Fruit fly (Drosophila melanogaster) whole organism, embryonic: ENCODE data around the gene DCTN1-p150.

Experiments
- C15 ChIP-seq: fragments of 200-800 bp; sonication (Bioruptor generic); IDR thresholded peaks from 3 replicates; pipeline ENCODE4 v1.3.6; 2022; ENCODE audit warnings: missing biosample characterization, missing genetic modification characterization
- CG10979 ChIP-seq: fragments of 200-800 bp; sonication (Bioruptor generic); optimal IDR thresholded peaks from 2 replicates; lab custom pipeline; 2018; ENCODE audit warnings: missing biosample characterization, mild to moderate bottlenecking, missing genetic modification characterization, moderate library complexity
- CG11456 ChIP-seq: fragments of 200-800 bp; sonication (Bioruptor generic); IDR thresholded peaks from 3 replicates; pipeline ENCODE4 v1.3.6; 2022; ENCODE audit warnings: missing biosample characterization, missing genetic modification characterization
- CG12104 ChIP-seq: fragments of 200-800 bp; sonication (Bioruptor generic); optimal IDR thresholded peaks from 3 replicates; lab custom pipeline; 2016; ENCODE audit warnings: missing biosample characterization, missing genetic modification characterization
- CG12219 ChIP-seq: fragments of 200-800 bp; sonication (Bioruptor generic); optimal IDR thresholded peaks from 3 replicates; lab custom pipeline; 2018; ENCODE audit warnings: missing biosample characterization, mild to moderate bottlenecking, missing genetic modification characterization
- CG1233 ChIP-seq: fragments of 200-800 bp; sonication (Bioruptor generic); optimal IDR thresholded peaks from 4 replicates; lab custom pipeline; 2018; ENCODE audit warnings: missing biosample characterization, mild to moderate bottlenecking, missing genetic modification characterization
- CG12744 ChIP-seq: fragments of 200-800 bp; sonication (Bioruptor generic); optimal IDR thresholded peaks from 2 replicates; lab custom pipeline; 2016; ENCODE audit warnings: missing biosample characterization, missing genetic modification characterization
- CG15696 ChIP-seq: fragments of 200-800 bp; sonication (Bioruptor generic); optimal IDR thresholded peaks from 2 replicates; lab custom pipeline; 2019; ENCODE audit warnings: missing biosample characterization, mild to moderate bottlenecking, missing genetic modification characterization, moderate library complexity
- CG1647 ChIP-seq: fragments of 200-800 bp; sonication (Bioruptor generic); optimal IDR thresholded peaks from 3 replicates; lab custom pipeline; 2016; ENCODE audit warnings: missing biosample characterization, missing genetic modification characterization
- CG17359 ChIP-seq: fragments of 200-800 bp; sonication (Bioruptor generic); optimal IDR thresholded peaks from 3 replicates; lab custom pipeline; 2018; ENCODE audit warnings: missing biosample characterization, mild to moderate bottlenecking, missing genetic modification characterization, moderate library complexity
- CG2202 ChIP-seq: fragments of 200-800 bp; sonication (Bioruptor generic); optimal IDR thresholded peaks from 2 replicates; lab custom pipeline; 2018; ENCODE audit warnings: missing biosample characterization, mild to moderate bottlenecking, missing genetic modification characterization
- CG32532 ChIP-seq: fragments of 200-800 bp; sonication (Bioruptor generic); IDR thresholded peaks from 2 replicates; pipeline ENCODE4 v1.3.6; 2022; ENCODE audit warnings: missing biosample characterization, missing genetic modification characterization
- CG3838 ChIP-seq: fragments of 200-800 bp; sonication (Bioruptor generic); optimal IDR thresholded peaks from 3 replicates; lab custom pipeline; 2016; ENCODE audit warnings: missing biosample characterization, missing genetic modification characterization
- CG6683 ChIP-seq: fragments of 200-800 bp; sonication (Bioruptor generic); optimal IDR thresholded peaks from 2 replicates; lab custom pipeline; 2017; ENCODE audit warnings: missing biosample characterization, mild to moderate bottlenecking, missing genetic modification characterization, missing genetic modification reagents
- CG8290 ChIP-seq, 3 experiments: fragments of 200-800 bp; sonication (Bioruptor generic); optimal IDR thresholded peaks; 2 replicates each; lab custom pipeline; 2016 to 2019; ENCODE audit warnings: missing biosample characterization in 3 of 3, missing genetic modification characterization in 3 of 3, mild to moderate bottlenecking in 2 of 3, moderate library complexity in 1 of 3
- Dbx ChIP-seq: fragments of 200-800 bp; sonication (Bioruptor generic); IDR thresholded peaks from 3 replicates; pipeline ENCODE4 v1.3.6; 2022; ENCODE audit warnings: missing biosample characterization, missing genetic modification characterization
- Dref ChIP-seq: fragments of 200-800 bp; sonication (Bioruptor generic); IDR thresholded peaks from 2 replicates; pipeline ENCODE4 v1.3.6; 2022; ENCODE audit warnings: missing biosample characterization, missing genetic modification characterization
- Hey ChIP-seq: fragments of 200-800 bp; sonication (Bioruptor generic); optimal IDR thresholded peaks from 3 replicates; lab custom pipeline; 2018; ENCODE audit warnings: missing biosample characterization, mild to moderate bottlenecking, missing genetic modification characterization
- Hmr ChIP-seq: fragments of 200-800 bp; sonication (Bioruptor generic); optimal IDR thresholded peaks from 3 replicates; lab custom pipeline; 2017; ENCODE audit warnings: mild to moderate bottlenecking, missing biosample characterization, missing genetic modification reagents, missing genetic modification characterization
- MBD-R2 ChIP-seq: fragments of 200-800 bp; sonication (Bioruptor generic); IDR thresholded peaks from 2 replicates; pipeline ENCODE4 v1.3.6; 2022; ENCODE audit warnings: missing biosample characterization, missing genetic modification characterization
- Mad ChIP-seq: fragments of 200-800 bp; sonication (Bioruptor generic); optimal IDR thresholded peaks from 2 replicates; lab custom pipeline; 2016; ENCODE audit warnings: missing biosample characterization, missing genetic modification characterization
- Meics ChIP-seq: fragments of 200-800 bp; sonication (Bioruptor generic); optimal IDR thresholded peaks from 2 replicates; lab custom pipeline; 2017; ENCODE audit warnings: missing biosample characterization, mild to moderate bottlenecking, missing genetic modification characterization
- Mes4 ChIP-seq: fragments of 200-800 bp; sonication (Bioruptor generic); optimal IDR thresholded peaks from 2 replicates; lab custom pipeline; 2016; ENCODE audit warnings: missing biosample characterization, missing genetic modification characterization
- Mrtf ChIP-seq: fragments of 200-800 bp; sonication (Bioruptor generic); IDR thresholded peaks from 3 replicates; pipeline ENCODE4 v1.3.6; 2022; ENCODE audit warnings: missing biosample characterization, missing genetic modification characterization
- NFAT ChIP-seq: fragments of 200-800 bp; sonication (Bioruptor generic); IDR thresholded peaks from 2 replicates; pipeline ENCODE4 v1.3.6; 2022; ENCODE audit warnings: missing biosample characterization, missing genetic modification characterization
- Nf-YB ChIP-seq: fragments of 200-800 bp; sonication (Bioruptor generic); optimal IDR thresholded peaks from 3 replicates; lab custom pipeline; 2019; ENCODE audit warnings: missing biosample characterization, mild to moderate bottlenecking, missing genetic modification characterization, moderate library complexity
- NfI ChIP-seq: fragments of 200-800 bp; sonication (Bioruptor generic); optimal IDR thresholded peaks from 3 replicates; lab custom pipeline; 2018; ENCODE audit warnings: missing biosample characterization, mild to moderate bottlenecking, missing genetic modification characterization, moderate library complexity
- Ravus ChIP-seq: fragments of 200-800 bp; sonication (Bioruptor generic); IDR thresholded peaks from 2 replicates; pipeline ENCODE4 v1.3.6; 2022; ENCODE audit warnings: missing biosample characterization, missing genetic modification characterization
- Trl ChIP-seq, 3 experiments: fragments of >200 bp in 2 of 3; fragments of 200-800 bp in 1 of 3; sonication (Bioruptor generic) in 1 of 3; optimal IDR thresholded peaks; 2 replicates in 1 of 3; 3 replicates in 2 of 3; lab custom pipeline; 2016 to 2017; ENCODE audit warnings: missing biosample characterization in 1 of 3, missing genetic modification characterization in 1 of 3
- Xbp1 ChIP-seq: fragments of 200-800 bp; sonication (Bioruptor generic); optimal IDR thresholded peaks from 3 replicates; lab custom pipeline; 2016; ENCODE audit warnings: missing biosample characterization, mild to moderate bottlenecking, missing genetic modification characterization
- bab2 ChIP-seq: fragments of 200-800 bp; sonication (Bioruptor generic); optimal IDR thresholded peaks from 2 replicates; lab custom pipeline; 2016; ENCODE audit warnings: missing biosample characterization, missing genetic modification characterization
- bigmax ChIP-seq: fragments of 200-800 bp; sonication (Bioruptor generic); optimal IDR thresholded peaks from 2 replicates; lab custom pipeline; 2018; ENCODE audit warnings: missing biosample characterization, mild to moderate bottlenecking, missing genetic modification characterization
- caup ChIP-seq: fragments of 200-800 bp; sonication (Bioruptor generic); optimal IDR thresholded peaks from 3 replicates; lab custom pipeline; 2017; ENCODE audit warnings: missing biosample characterization, mild to moderate bottlenecking, missing genetic modification characterization, moderate library complexity; ENCODE audit not compliant: severe bottlenecking
- chm ChIP-seq: fragments of 200-800 bp; sonication (Bioruptor generic); IDR thresholded peaks from 2 replicates; pipeline ENCODE4 v1.3.6; 2022; ENCODE audit warnings: missing biosample characterization, missing genetic modification characterization
- crol ChIP-seq: fragments of 200-800 bp; sonication (Bioruptor generic); IDR thresholded peaks from 2 replicates; pipeline ENCODE4 v1.3.6; 2022; ENCODE audit warnings: missing biosample characterization, missing genetic modification characterization
- fd3F ChIP-seq: fragments of 200-800 bp; sonication (Bioruptor generic); optimal IDR thresholded peaks from 2 replicates; lab custom pipeline; 2018; ENCODE audit warnings: missing biosample characterization, mild to moderate bottlenecking, missing genetic modification characterization, moderate library complexity
- fd96Cb ChIP-seq: fragments of 200-800 bp; sonication (Bioruptor generic); optimal IDR thresholded peaks from 2 replicates; lab custom pipeline; 2018; ENCODE audit warnings: missing biosample characterization, mild to moderate bottlenecking, missing genetic modification characterization, moderate library complexity
- fru ChIP-seq: fragments of >200 bp; optimal IDR thresholded peaks from 2 replicates; lab custom pipeline; 2017
- jumu ChIP-seq: fragments of 200-800 bp; sonication (Bioruptor generic); optimal IDR thresholded peaks from 3 replicates; lab custom pipeline; 2016; ENCODE audit warnings: missing biosample characterization, missing genetic modification characterization
- ken ChIP-seq: fragments of 200-800 bp; sonication (Bioruptor generic); IDR thresholded peaks from 3 replicates; pipeline ENCODE4 v1.3.6; 2022; ENCODE audit warnings: missing biosample characterization, missing genetic modification characterization
- oc ChIP-seq: fragments of 200-800 bp; sonication (Bioruptor generic); optimal IDR thresholded peaks from 2 replicates; lab custom pipeline; 2018; ENCODE audit warnings: missing biosample characterization, mild to moderate bottlenecking, missing genetic modification characterization, moderate library complexity
- pb ChIP-seq: fragments of 200-800 bp; sonication (Bioruptor generic); optimal IDR thresholded peaks from 3 replicates; lab custom pipeline; 2016; ENCODE audit warnings: missing biosample characterization, missing genetic modification characterization
- peb ChIP-seq: fragments of 200-800 bp; sonication (Bioruptor generic); IDR thresholded peaks from 2 replicates; pipeline ENCODE4 v1.3.6; 2022; ENCODE audit warnings: missing biosample characterization, missing genetic modification characterization
- phol ChIP-seq: fragments of 200-800 bp; sonication (Bioruptor generic); optimal IDR thresholded peaks from 3 replicates; lab custom pipeline; 2018; ENCODE audit warnings: missing biosample characterization, mild to moderate bottlenecking, missing genetic modification characterization, moderate library complexity
- prd ChIP-seq, 3 experiments: fragments of >200 bp in 2 of 3; fragments of 200-800 bp in 1 of 3; sonication (Bioruptor generic) in 1 of 3; optimal IDR thresholded peaks in 2 of 3; IDR thresholded peaks in 1 of 3; 2 replicates in 2 of 3; 3 replicates in 1 of 3; pipeline versions ENCODE4 v1.3.6 to Lab custom; 2017 to 2022; ENCODE audit warnings: missing biosample characterization in 1 of 3, missing genetic modification characterization in 1 of 3
- stc ChIP-seq: fragments of 200-800 bp; sonication (Bioruptor generic); IDR thresholded peaks from 2 replicates; pipeline ENCODE4 v1.3.6; 2022; ENCODE audit warnings: missing biosample characterization, missing genetic modification characterization
- tin ChIP-seq: fragments of 200-800 bp; sonication (Bioruptor generic); optimal IDR thresholded peaks from 3 replicates; lab custom pipeline; 2016; ENCODE audit warnings: missing biosample characterization, missing genetic modification characterization
- usp ChIP-seq: fragments of >200 bp; optimal IDR thresholded peaks from 2 replicates; lab custom pipeline; 2017; ENCODE audit warnings: missing biosample characterization, missing genetic modification characterization
- wor ChIP-seq: fragments of 200-800 bp; sonication (Bioruptor generic); IDR thresholded peaks from 2 replicates; pipeline ENCODE4 v1.3.6; 2022; ENCODE audit warnings: missing biosample characterization, missing genetic modification characterization

Gene DCTN1-p150

DNA sequence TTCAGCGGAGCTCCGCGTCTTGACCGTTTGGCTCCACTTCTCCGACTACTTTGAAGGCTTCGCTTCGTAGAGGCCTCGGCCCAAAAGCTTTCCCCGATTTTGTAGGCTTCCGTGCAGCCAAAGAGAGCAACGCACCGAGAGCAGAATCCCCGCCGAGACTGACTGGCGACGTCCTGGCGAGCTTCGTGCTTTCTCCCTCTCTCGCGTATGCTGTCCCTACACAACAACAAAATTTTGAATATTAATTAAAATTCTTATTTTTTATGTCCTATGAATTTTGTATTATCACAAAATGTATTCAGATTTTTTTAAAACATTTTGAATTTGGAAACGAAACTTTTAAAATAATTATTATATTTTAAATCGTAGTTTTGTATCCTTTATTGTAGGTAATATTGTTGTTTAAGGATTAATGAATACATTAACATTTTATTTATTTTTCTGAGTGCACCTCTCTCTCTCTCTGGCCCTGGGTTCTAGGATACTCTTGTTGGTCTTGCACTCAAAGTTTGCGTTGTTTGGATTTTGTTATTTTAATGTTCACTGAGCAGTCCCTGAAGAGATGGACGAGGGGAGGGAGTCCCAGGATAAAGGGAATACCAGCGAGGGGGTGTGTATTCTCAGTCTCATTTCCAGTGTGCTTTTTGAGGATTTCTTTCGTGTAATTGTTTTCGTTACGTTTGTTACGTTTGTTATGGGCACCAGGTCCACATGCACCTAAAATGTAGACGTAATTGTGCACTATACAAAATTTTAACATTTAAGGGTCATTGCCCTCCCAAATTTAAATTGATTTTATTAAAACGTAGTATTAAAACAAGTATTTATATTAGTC lies 25.8 kb upstream of the DCTN1-p150 start, which contains the start of gene dysc (continued):
- TF ChIP-seq MBD-R2 (GFP tag; lab: Robert Waterston, UW) (no peak), Meics (GFP tag; lab: Kevin White, UChicago) (peak; percentile 54), Ravus (GFP tag; lab: Robert Waterston, UW) (no peak), CG3838 (GFP tag; lab: Kevin White, UChicago) (no peak), CG1647 (GFP tag; lab: Kevin White, UChicago) (no peak), ken (no peak), NFAT (GFP tag; lab: Robert Waterston, UW) (no peak), peb (GFP tag; lab: Robert Waterston, UW) (no peak), jumu (GFP tag; lab: Kevin White, UChicago) (no peak), CG15696 (no peak), Trl (optimal IDR thresholded peaks at IDR 0.05; lab: Kevin White, UChicago) (peak; percentile 5 to 57), Trl (GFP tag; optimal IDR thresholded peaks at IDR 0.05; lab: Kevin White, UChicago) (no peak), CG12744 (GFP tag; lab: Kevin White, UChicago) (no peak), CG12219 (GFP tag; lab: Kevin White, UChicago) (no peak), stc (GFP tag; lab: Robert Waterston, UW) (no peak), wor (GFP tag; lab: Robert Waterston, UW) (no peak), CG2202 (tag; lab: Kevin White, UChicago) (no peak), Mad (no peak), CG32532 (no peak), Dref (GFP tag; lab: Robert Waterston, UW) (no peak), CG6683 (GFP tag; lab: Kevin White, UChicago) (peak; percentile 12), Xbp1 (GFP tag; lab: Kevin White, UChicago) (no peak), Hey (no peak), CG11456 (no peak), C15 (GFP tag; lab: Robert Waterston, UW) (no peak), crol (peak; percentile 74), fd3F (GFP tag; lab: Kevin White, UChicago) (peak; percentile 14), NfI (GFP tag; lab: Kevin White, UChicago) (peak; percentile 10), chm (GFP tag; lab: Robert Waterston, UW) (no peak), CG1233 (GFP tag; lab: Kevin White, UChicago) (no peak), fd96Cb (no peak), pb (GFP tag; lab: Kevin White, UChicago) (no peak), Mrtf (GFP tag; lab: Robert Waterston, UW) (no peak), oc (no peak), Dbx (GFP tag; lab: Robert Waterston, UW) (no peak), CG17359 (tag; lab: Kevin White, UChicago) (peak; percentile 30), phol (peak; percentile 10), tin (GFP tag; lab: Kevin White, UChicago) (no peak), CG12104 (GFP tag; lab: Kevin White, UChicago) (no peak), CG10979 (tag; lab: Kevin White, UChicago) (no peak), bab2 (GFP tag; lab: Kevin White, UChicago) (no peak), bigmax (GFP tag; lab: Kevin White, UChicago) (no peak), prd (optimal IDR thresholded peaks at IDR 0.05; lab: Kevin White, UChicago) (no peak), prd (GFP tag; IDR thresholded peaks at IDR 0.05; lab: Robert Waterston, UW) (no peak), Mes4 (GFP tag; lab: Kevin White, UChicago) (no peak), CG8290 (GFP tag; optimal IDR thresholded peaks at IDR 0.05; lab: Kevin White, UChicago) (no peak), CG8290 (tag; optimal IDR thresholded peaks at IDR 0.05; lab: Kevin White, UChicago) (no peak), Hmr (GFP tag; lab: Kevin White, UChicago) (peak; percentile 69), usp (GFP tag; lab: Kevin White, UChicago) (no peak), caup (GFP tag; lab: Kevin White, UChicago) (peak; percentile 40), Nf-YB (GFP tag; lab: Kevin White, UChicago) (no peak), fru (lab: Kevin White, UChicago) (no peak)
